Worm (Caenorhabditis elegans) whole organism, late embryonic: Measurements from ENCODE around the gene gtf-2H2C.
"Not testable (repeated sequence)": the region's sequence is repeated elsewhere in the genome, so short reads cannot be mapped to it uniquely, and the experiment has no call there.

Source experiments
- F13H6.1 ChIP-seq: sonication (generic microtip); optimal IDR thresholded peaks from 2 replicates; lab custom pipeline; 2016; ENCODE audit warnings: missing genetic modification characterization, missing compliant biosample characterization
- K02D7.2 ChIP-seq: sonication (generic microtip); optimal IDR thresholded peaks from 2 replicates; lab custom pipeline; 2017; ENCODE audit warnings: mild to moderate bottlenecking, missing genetic modification characterization, missing compliant biosample characterization
- T23F11.4 ChIP-seq: fragments of 200-800 bp; sonication (Bioruptor generic); optimal IDR thresholded peaks from 2 replicates; lab custom pipeline; 2018; ENCODE audit warnings: mild to moderate bottlenecking, missing genetic modification characterization, missing compliant biosample characterization
- ceh-18 ChIP-seq: sonication (generic microtip); optimal IDR thresholded peaks from 2 replicates; lab custom pipeline; 2016; ENCODE audit warnings: missing genetic modification characterization, missing compliant biosample characterization
- ceh-34 ChIP-seq: sonication (generic microtip); optimal IDR thresholded peaks from 2 replicates; lab custom pipeline; 2016; ENCODE audit warnings: mild to moderate bottlenecking, missing genetic modification characterization, missing compliant biosample characterization
- ceh-45 ChIP-seq: fragments of 200-800 bp; sonication (Bioruptor generic); IDR thresholded peaks from 2 replicates; pipeline ENCODE4 v1.3.6; 2022; ENCODE audit warnings: missing genetic modification reagents, missing genetic modification characterization, missing compliant biosample characterization
- ceh-48 ChIP-seq: sonication (generic microtip); optimal IDR thresholded peaks from 2 replicates; lab custom pipeline; 2016; ENCODE audit warnings: missing genetic modification characterization, inconsistent platforms, missing compliant biosample characterization
- ceh-6 ChIP-seq: fragments of 200-800 bp; sonication (Bioruptor generic); optimal IDR thresholded peaks from 2 replicates; lab custom pipeline; 2018; ENCODE audit warnings: mild to moderate bottlenecking, missing genetic modification characterization, missing compliant biosample characterization
- dmd-4 ChIP-seq: sonication (generic microtip); optimal IDR thresholded peaks from 2 replicates; lab custom pipeline; 2016; ENCODE audit warnings: borderline replicate concordance, missing genetic modification characterization, missing compliant biosample characterization
- elt-4 ChIP-seq: sonication (generic microtip); optimal IDR thresholded peaks from 2 replicates; lab custom pipeline; 2016; ENCODE audit warnings: missing genetic modification characterization, missing compliant biosample characterization
- ets-4 ChIP-seq: sonication (generic microtip); optimal IDR thresholded peaks from 2 replicates; lab custom pipeline; 2016; ENCODE audit warnings: missing genetic modification characterization, missing compliant biosample characterization
- fkh-10 ChIP-seq: fragments of 150-350 bp; optimal IDR thresholded peaks from 2 replicates; lab custom pipeline; 2014; ENCODE audit warnings: missing biosample characterization, missing genetic modification reagents, missing genetic modification characterization
- hlh-15 ChIP-seq: sonication (generic microtip); optimal IDR thresholded peaks from 2 replicates; lab custom pipeline; 2016; ENCODE audit warnings: missing genetic modification characterization, missing compliant biosample characterization
- hlh-8 ChIP-seq: sonication (generic microtip); optimal IDR thresholded peaks from 2 replicates; lab custom pipeline; 2016; ENCODE audit warnings: missing genotype, missing genetic modification characterization, missing compliant biosample characterization
- lim-6 ChIP-seq: sonication (generic microtip); optimal IDR thresholded peaks from 2 replicates; lab custom pipeline; 2016; ENCODE audit warnings: missing genetic modification characterization, missing compliant biosample characterization
- lin-11 ChIP-seq: fragments of 200-800 bp; sonication (Bioruptor generic); optimal IDR thresholded peaks from 2 replicates; lab custom pipeline; 2018; ENCODE audit warnings: mild to moderate bottlenecking, missing genetic modification characterization, missing compliant biosample characterization
- madf-2 ChIP-seq: sonication (generic microtip); optimal IDR thresholded peaks from 2 replicates; lab custom pipeline; 2017; ENCODE audit warnings: missing genetic modification characterization, missing compliant biosample characterization
- nhr-11 ChIP-seq: fragments of 150-350 bp; optimal IDR thresholded peaks from 2 replicates; lab custom pipeline; 2014; ENCODE audit warnings: missing biosample characterization, missing genetic modification characterization
- odd-2 ChIP-seq: sonication (generic microtip); optimal IDR thresholded peaks from 2 replicates; lab custom pipeline; 2017; ENCODE audit warnings: antibody characterized with exemption, mild to moderate bottlenecking, missing genetic modification characterization, missing compliant biosample characterization
- pha-2 ChIP-seq: sonication (generic microtip); optimal IDR thresholded peaks from 2 replicates; lab custom pipeline; 2017; ENCODE audit warnings: mild to moderate bottlenecking, missing genetic modification characterization, missing compliant biosample characterization
- pha-4 ChIP-seq: fragments of 150-350 bp; optimal IDR thresholded peaks from 2 replicates; lab custom pipeline; 2018; ENCODE audit warnings: missing biosample characterization, missing genetic modification reagents, missing genetic modification characterization
- pqm-1 ChIP-seq: sonication (generic microtip); optimal IDR thresholded peaks from 2 replicates; lab custom pipeline; 2016; ENCODE audit warnings: missing genetic modification characterization, missing compliant biosample characterization
- ref-2 ChIP-seq: sonication (generic microtip); optimal IDR thresholded peaks from 2 replicates; lab custom pipeline; 2016; ENCODE audit warnings: missing genetic modification characterization, missing compliant biosample characterization
- rnt-1 ChIP-seq: sonication (generic microtip); optimal IDR thresholded peaks from 2 replicates; lab custom pipeline; 2016; ENCODE audit warnings: missing genetic modification characterization, missing compliant biosample characterization
- sox-2 ChIP-seq: fragments of 200-800 bp; sonication (Bioruptor generic); IDR thresholded peaks from 2 replicates; pipeline ENCODE4 v1.3.6; 2022; ENCODE audit warnings: missing genetic modification reagents, missing genetic modification characterization, missing compliant biosample characterization
- syd-9 ChIP-seq: sonication (generic microtip); optimal IDR thresholded peaks from 2 replicates; lab custom pipeline; 2016; ENCODE audit warnings: mild to moderate bottlenecking, missing genetic modification characterization, moderate library complexity, missing compliant biosample characterization
- tbx-7 ChIP-seq: sonication (generic microtip); optimal IDR thresholded peaks from 2 replicates; lab custom pipeline; 2016; ENCODE audit warnings: missing genotype, missing genetic modification characterization, missing compliant biosample characterization
- unc-3 ChIP-seq, 2 experiments: fragments of 200-800 bp in 1 of 2; sonication (Bioruptor generic) in 1 of 2; sonication (generic microtip) in 1 of 2; conservative IDR thresholded peaks in 1 of 2; optimal IDR thresholded peaks in 1 of 2; 2 replicates each; pipeline versions ENCODE4 v1.3.6 to Lab custom; 2016 to 2022; ENCODE audit warnings: missing compliant biosample characterization in 2 of 2, missing genetic modification characterization in 2 of 2, missing genetic modification reagents in 1 of 2
- unc-55 ChIP-seq: sonication (generic microtip); optimal IDR thresholded peaks from 2 replicates; lab custom pipeline; 2017; ENCODE audit warnings: missing biosample characterization, missing genetic modification reagents, missing genetic modification characterization
- unc-86 ChIP-seq: sonication (generic microtip); optimal IDR thresholded peaks from 2 replicates; lab custom pipeline; 2016; ENCODE audit warnings: missing genetic modification characterization, missing compliant biosample characterization
- zip-5 ChIP-seq: sonication (generic microtip); optimal IDR thresholded peaks from 2 replicates; lab custom pipeline; 2016; ENCODE audit warnings: missing genetic modification characterization, missing compliant biosample characterization
- ztf-16 ChIP-seq: sonication (generic microtip); optimal IDR thresholded peaks from 2 replicates; lab custom pipeline; 2017; ENCODE audit warnings: missing genetic modification characterization, missing compliant biosample characterization

Gene gtf-2H2C

ce11 chrIII:10060573-10060972, 30.0 kb downstream of the gtf-2H2C start, which contains the start of gene T16G12.13:
Gene T16G12.13, plus strand, starts transcription at chrIII:10060865.
- TF ChIP-seq T23F11.4 (GFP tag; lab: Kevin White, UChicago) (no peak), tbx-7 (no peak), ceh-45 (GFP tag; lab: Robert Waterston, UW) (no peak), ceh-18 (tag; lab: Kevin White, UChicago) (no peak), K02D7.2 (no peak), madf-2 (no peak), nhr-11 (tag; lab: Kevin White, UChicago) (no peak), rnt-1 (tag; lab: Kevin White, UChicago) (no peak), ref-2 (tag; lab: Kevin White, UChicago) (no peak)

ce11 chrIII:10059002-10059401, 31.6 kb downstream of the gtf-2H2C start, which contains the start of gene T16G12.8:
Gene T16G12.8, plus strand, starts transcription at chrIII:10059302.
- TF ChIP-seq unc-3 (GFP tag; conservative IDR thresholded peaks at IDR 0.05; lab: Robert Waterston, UW) (no peak), unc-3 (tag; optimal IDR thresholded peaks at IDR 0.05; lab: Kevin White, UChicago) (no peak), zip-5 (tag; lab: Kevin White, UChicago) (no peak), ceh-18 (tag; lab: Kevin White, UChicago) (no peak), odd-2 (tag; lab: Kevin White, UChicago) (no peak), elt-4 (tag; lab: Kevin White, UChicago) (no peak), pha-2 (tag; lab: Kevin White, UChicago) (no peak)

- TF ChIP-seq tbx-7: no peak
- no peak for TF ChIP-seq lim-6
- TF ChIP-seq nhr-11 (tag; lab: Kevin White, UChicago): no peak
- TF ChIP-seq sox-2 (GFP tag; lab: Robert Waterston, UW): no peak
- no peak for TF ChIP-seq unc-86 (tag; lab: Kevin White, UChicago)
- TF ChIP-seq ceh-45 (GFP tag; lab: Robert Waterston, UW): no peak
- no peak for TF ChIP-seq pqm-1 (tag; lab: Kevin White, UChicago)
- TF ChIP-seq ztf-16: no peak
- no peak for TF ChIP-seq syd-9 (tag; lab: Kevin White, UChicago)
- TF ChIP-seq pha-4: no peak
- no peak for TF ChIP-seq madf-2
Measured at ce11 chrIII:10057518-10057917, 33.1 kb downstream of the gtf-2H2C start, which contains the start of gene T16G12.4. Gene T16G12.4, plus strand, starts transcription at chrIII:10057818.

- no peak for TF ChIP-seq nhr-11 (tag; lab: Kevin White, UChicago)
- TF ChIP-seq fkh-10: no peak
- TF ChIP-seq syd-9 (tag; lab: Kevin White, UChicago): no peak
- TF ChIP-seq ets-4 (tag; lab: Kevin White, UChicago): no peak
- TF ChIP-seq unc-55 (GFP tag; lab: Kevin White, UChicago): no peak
- no peak for TF ChIP-seq ceh-48 (tag; lab: Kevin White, UChicago)
- TF ChIP-seq dmd-4 (tag; lab: Kevin White, UChicago): no peak
- TF ChIP-seq ceh-34 (tag; lab: Kevin White, UChicago): no peak
- TF ChIP-seq lin-11 (tag; lab: Kevin White, UChicago): no peak
- no peak for TF ChIP-seq ztf-16
- TF ChIP-seq ceh-6: no peak
- no peak for TF ChIP-seq hlh-8 (tag; lab: Kevin White, UChicago)
- TF ChIP-seq ceh-18 (tag; lab: Kevin White, UChicago): no peak
- TF ChIP-seq zip-5 (tag; lab: Kevin White, UChicago): no peak
- TF ChIP-seq tbx-7: no peak
- TF ChIP-seq, all 69 proteins: peak for 0
Measured at ce11 chrIII:10056033-10056432, 34.6 kb downstream of the gtf-2H2C start, which contains the start of gene T16G12.10. Gene T16G12.10, minus strand, starts transcription at chrIII:10056133.

- TF ChIP-seq hlh-15; F13H6.1 (tag; lab: Kevin White, UChicago); T23F11.4 (GFP tag; lab: Kevin White, UChicago): not testable (repeated sequence)
Measured at ce11 chrIII:10053312-10053711, 37.3 kb downstream of the gtf-2H2C start, which contains the start of gene T16G12.12. Gene T16G12.12, plus strand, starts transcription at chrIII:10053612.
